Worm (Caenorhabditis elegans): ENCODE data around the gene nipa-1.

DNA sequence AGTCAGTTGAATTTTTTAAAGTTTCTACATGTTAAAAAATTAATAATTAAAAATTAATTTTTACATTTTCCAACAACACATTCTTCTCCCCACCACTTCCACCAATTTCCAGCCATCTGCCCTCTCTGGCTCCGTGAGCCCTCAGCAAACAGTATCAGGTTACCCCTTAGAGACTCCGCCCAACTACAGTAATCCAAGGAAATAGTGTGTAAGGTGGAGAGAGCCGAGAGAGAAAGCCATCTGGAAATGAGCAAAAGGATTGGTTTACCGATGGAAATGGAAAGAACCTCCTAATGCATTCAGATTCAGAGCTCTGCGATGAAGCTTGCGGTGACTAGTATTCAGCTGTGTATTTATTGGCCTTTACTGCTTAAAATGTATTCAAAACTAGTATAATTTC lies 13.3 kb upstream of the nipa-1 start:
- TF ChIP-seq sptf-2 (GFP tag; optimal IDR thresholded peaks at IDR 0.05) (no peak), tbx-9 (tag; optimal IDR thresholded peaks at IDR 0.05; ENCODE audit: borderline replicate concordance) (no peak), atf-7 (tag; optimal IDR thresholded peaks at IDR 0.05) (no peak), T07F8.4 (tag; optimal IDR thresholded peaks at IDR 0.05) (no peak), pha-4 (tag; optimal IDR thresholded peaks at IDR 0.05) (no peak), B0035.1 (tag; optimal IDR thresholded peaks at IDR 0.05) (no peak), C06A6.2 (GFP tag; conservative IDR thresholded peaks at IDR 0.05) (no peak), ceh-58 (GFP tag; IDR thresholded peaks at IDR 0.05) (no peak), nhr-179 (tag; optimal IDR thresholded peaks at IDR 0.05) (no peak), ceh-40 (GFP tag; IDR thresholded peaks at IDR 0.05) (no peak), efl-1 (GFP tag; optimal IDR thresholded peaks at IDR 0.05) (no peak), Y53G8AR.9 (GFP tag; conservative IDR thresholded peaks at IDR 0.05) (no peak), unc-130 (GFP tag; optimal IDR thresholded peaks at IDR 0.05) (no peak), mxl-1 (tag; optimal IDR thresholded peaks at IDR 0.05) (no peak)
